4 worm cellular contexts compared by ENCODE assay signal in the genomic region with DNA sequence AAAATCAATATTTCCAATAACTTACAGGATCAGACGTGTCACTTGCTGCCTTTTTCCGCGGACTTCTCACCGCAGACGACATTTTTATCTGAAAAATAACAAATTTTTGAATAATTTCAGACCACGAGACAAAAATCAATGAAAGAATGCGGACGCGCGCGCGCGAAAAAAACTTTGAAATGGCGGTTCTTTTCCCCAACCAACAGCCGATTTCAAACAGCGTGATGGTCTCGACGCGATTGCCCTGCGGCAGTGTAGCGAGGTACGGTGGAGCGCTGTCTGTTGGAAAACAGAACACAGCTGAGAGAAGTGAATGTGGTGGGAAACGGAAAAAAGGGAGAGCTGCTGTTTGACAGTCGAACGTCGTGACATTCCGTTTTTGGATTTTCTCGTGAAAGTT.
TF ChIP-seq lines count a peak whose summit lies in the region.

Gene lin-9, minus strand, starts transcription at position 88 of the 400 bp plus-strand sequence.

TF ChIP-seq in whole organism, L2 larva, 48 proteins besides CTCF, POLR2A, EP300 and RAD21 (continued from another document):
- TF ChIP-seq elt-1 (tag; optimal IDR thresholded peaks at IDR 0.05; lab: Kevin White, UChicago) (no peak), ztf-11 (tag; optimal IDR thresholded peaks at IDR 0.05; lab: Kevin White, UChicago) (peak; percentile 25), ZK546.5 (tag; optimal IDR thresholded peaks at IDR 0.05; lab: Kevin White, UChicago) (peak; percentile 72), crh-2 (tag; optimal IDR thresholded peaks at IDR 0.05; lab: Kevin White, UChicago) (peak; percentile 97), unc-39 (tag; optimal IDR thresholded peaks at IDR 0.05; lab: Kevin White, UChicago) (no peak), egl-27 (tag; optimal IDR thresholded peaks at IDR 0.05; lab: Kevin White, UChicago) (peak; percentile 86), nhr-237 (tag; optimal IDR thresholded peaks at IDR 0.05; lab: Kevin White, UChicago) (peak; percentile 55), nhr-25 (tag; optimal IDR thresholded peaks at IDR 0.05; lab: Kevin White, UChicago) (peak; percentile 97), snpc-4 (tag; optimal IDR thresholded peaks at IDR 0.05; lab: Kevin White, UChicago) (peak; percentile 85), ceh-82 (tag; optimal IDR thresholded peaks at IDR 0.05; lab: Kevin White, UChicago) (peak; percentile 78), nhr-6 (tag; optimal IDR thresholded peaks at IDR 0.05; lab: Kevin White, UChicago) (peak; percentile 81), sma-3 (GFP tag; optimal IDR thresholded peaks at IDR 0.05; lab: Kevin White, UChicago) (peak; percentile 95), nhr-129 (tag; optimal IDR thresholded peaks at IDR 0.05; lab: Kevin White, UChicago) (peak; percentile 87), lin-13 (GFP tag; optimal IDR thresholded peaks at IDR 0.05; lab: Kevin White, UChicago) (peak; percentile 97), fos-1 (tag; optimal IDR thresholded peaks at IDR 0.05; lab: Kevin White, UChicago) (peak; percentile 90), gmeb-1 (tag; optimal IDR thresholded peaks at IDR 0.05; lab: Kevin White, UChicago) (peak; percentile 97), nhr-77 (tag; optimal IDR thresholded peaks at IDR 0.05; lab: Kevin White, UChicago) (peak; percentile 54), lin-39 (tag; optimal IDR thresholded peaks at IDR 0.05; lab: Kevin White, UChicago) (peak; percentile 26), ceh-16 (tag; optimal IDR thresholded peaks at IDR 0.05; lab: Kevin White, UChicago) (peak; percentile 73), lin-11 (tag; optimal IDR thresholded peaks at IDR 0.05; lab: Kevin White, UChicago) (peak; percentile 92), mab-5 (tag; optimal IDR thresholded peaks at IDR 0.05; lab: Kevin White, UChicago) (peak; percentile 96), mbf-1 (tag; optimal IDR thresholded peaks at IDR 0.05; lab: Kevin White, UChicago) (no peak), ztf-4 (tag; optimal IDR thresholded peaks at IDR 0.05; lab: Kevin White, UChicago) (peak; percentile 94), R02D3.7 (tag; optimal IDR thresholded peaks at IDR 0.05; lab: Kevin White, UChicago) (peak; percentile 74), nhr-11 (tag; optimal IDR thresholded peaks at IDR 0.05; lab: Kevin White, UChicago) (no peak), dmd-4 (tag; optimal IDR thresholded peaks at IDR 0.05; lab: Kevin White, UChicago) (no peak), ztf-1 (GFP tag; conservative IDR thresholded peaks at IDR 0.05; lab: Robert Waterston, UW) (no peak)

TF ChIP-seq in whole organism, L4 larva, 104 proteins besides CTCF, POLR2A, EP300 and RAD21 (continued from another document and continues in another):
- peak; percentile 76 for TF ChIP-seq ceh-32 (tag; optimal IDR thresholded peaks at IDR 0.05; lab: Kevin White, UChicago; ENCODE audit: poor library complexity)
- peak; percentile 35 for TF ChIP-seq ceh-28 (tag; optimal IDR thresholded peaks at IDR 0.05; lab: Kevin White, UChicago)
- peak; percentile 95 for TF ChIP-seq ceh-20 (GFP tag; IDR thresholded peaks at IDR 0.05; lab: Robert Waterston, UW)
- peak; percentile 96 for TF ChIP-seq dmd-6 (GFP tag; IDR thresholded peaks at IDR 0.05; lab: Robert Waterston, UW)
- TF ChIP-seq nhr-41 (GFP tag; IDR thresholded peaks at IDR 0.05; lab: Robert Waterston, UW): no peak
- TF ChIP-seq rbr-2 (tag; optimal IDR thresholded peaks at IDR 0.05; lab: Kevin White, UChicago): peak; percentile 94
- TF ChIP-seq daf-8 (GFP tag; IDR thresholded peaks at IDR 0.05; lab: Robert Waterston, UW): no peak
- no peak for TF ChIP-seq fos-1 (tag; optimal IDR thresholded peaks at IDR 0.05; lab: Kevin White, UChicago)
- peak; percentile 71 for TF ChIP-seq nhr-25 (tag; optimal IDR thresholded peaks at IDR 0.05; lab: Kevin White, UChicago; ENCODE audit: borderline replicate concordance, insufficient read depth)
- TF ChIP-seq nhr-28 (tag; optimal IDR thresholded peaks at IDR 0.05; lab: Kevin White, UChicago): peak; percentile 83
- TF ChIP-seq lim-7 (GFP tag; IDR thresholded peaks at IDR 0.05; lab: Robert Waterston, UW): no peak
- TF ChIP-seq php-3 (GFP tag; IDR thresholded peaks at IDR 0.05; lab: Robert Waterston, UW): peak; percentile 86; the same call in 1 of the 2 replicates
- TF ChIP-seq mep-1 (tag; optimal IDR thresholded peaks at IDR 0.05; lab: Kevin White, UChicago): peak; percentile 97
- TF ChIP-seq nhr-6 (tag; optimal IDR thresholded peaks at IDR 0.05; lab: Kevin White, UChicago): peak; percentile 94
- TF ChIP-seq lin-15B (tag; optimal IDR thresholded peaks at IDR 0.05; lab: Kevin White, UChicago): peak; percentile 83
- peak; percentile 2 for TF ChIP-seq Y5F2A.4 (GFP tag; optimal IDR thresholded peaks at IDR 0.05; lab: Kevin White, UChicago)
- peak; percentile 90 for TF ChIP-seq dmd-9 (GFP tag; IDR thresholded peaks at IDR 0.05; lab: Robert Waterston, UW)
- TF ChIP-seq egl-27 (tag; optimal IDR thresholded peaks at IDR 0.05; lab: Kevin White, UChicago): no peak
- TF ChIP-seq unc-130 (GFP tag; optimal IDR thresholded peaks at IDR 0.05; lab: Kevin White, UChicago): peak; percentile 81
- peak; percentile 99 for TF ChIP-seq dve-1 (tag; optimal IDR thresholded peaks at IDR 0.05; lab: Kevin White, UChicago; ENCODE audit: insufficient read depth)
- peak; percentile 67 for TF ChIP-seq zfp-2 (tag; optimal IDR thresholded peaks at IDR 0.05; lab: Kevin White, UChicago)
- TF ChIP-seq daf-19 (GFP tag; conservative IDR thresholded peaks at IDR 0.05; lab: Robert Waterston, UW): no peak
- TF ChIP-seq pha-4 (GFP tag; IDR thresholded peaks at IDR 0.05; lab: Robert Waterston, UW): peak; percentile 93
- no peak for TF ChIP-seq pha-4 (tag; optimal IDR thresholded peaks at IDR 0.05; lab: Kevin White, UChicago)
- TF ChIP-seq lsy-2 (tag; optimal IDR thresholded peaks at IDR 0.05; lab: Kevin White, UChicago): peak; percentile 99 to 100
- TF ChIP-seq daf-12 (tag; optimal IDR thresholded peaks at IDR 0.05; lab: Kevin White, UChicago): no peak
- no peak for TF ChIP-seq aly-2 (tag; optimal IDR thresholded peaks at IDR 0.05; lab: Kevin White, UChicago)
- peak; percentile 89 for TF ChIP-seq mxl-3 (GFP tag; optimal IDR thresholded peaks at IDR 0.05; lab: Kevin White, UChicago)
- peak; percentile 91 for TF ChIP-seq T20F7.1 (GFP tag; optimal IDR thresholded peaks at IDR 0.05; lab: Kevin White, UChicago)
- peak; percentile 92 for TF ChIP-seq lin-38 (GFP tag; IDR thresholded peaks at IDR 0.05; lab: Robert Waterston, UW)
- TF ChIP-seq egl-43 (GFP tag; IDR thresholded peaks at IDR 0.05; lab: Robert Waterston, UW): peak; percentile 93
- peak; percentile 88 for TF ChIP-seq nhr-48 (tag; optimal IDR thresholded peaks at IDR 0.05; lab: Kevin White, UChicago)
- TF ChIP-seq ceh-62 (tag; optimal IDR thresholded peaks at IDR 0.05; lab: Kevin White, UChicago): no peak
- TF ChIP-seq nhr-111 (GFP tag; optimal IDR thresholded peaks at IDR 0.05; lab: Kevin White, UChicago): no peak

TF ChIP-seq in whole organism, late embryonic, 69 proteins besides CTCF, POLR2A, EP300 and RAD21 (continued from another document):
- TF ChIP-seq unc-86 (tag; optimal IDR thresholded peaks at IDR 0.05; lab: Kevin White, UChicago): peak; percentile 30
- TF ChIP-seq rnt-1 (tag; optimal IDR thresholded peaks at IDR 0.05; lab: Kevin White, UChicago): peak; percentile 63
- no peak for TF ChIP-seq ama-1 (optimal IDR thresholded peaks at IDR 0.05; lab: Kevin White, UChicago)
- peak; percentile 98 for TF ChIP-seq nfya-1 (tag; optimal IDR thresholded peaks at IDR 0.05; lab: Kevin White, UChicago)
- peak; percentile 80 for TF ChIP-seq ceh-31 (tag; optimal IDR thresholded peaks at IDR 0.05; lab: Kevin White, UChicago)
- no peak for TF ChIP-seq lin-11 (tag; optimal IDR thresholded peaks at IDR 0.05; lab: Kevin White, UChicago)
- no peak for TF ChIP-seq T23F11.4 (GFP tag; optimal IDR thresholded peaks at IDR 0.05; lab: Kevin White, UChicago)
- TF ChIP-seq fax-1 (tag; optimal IDR thresholded peaks at IDR 0.05; lab: Kevin White, UChicago): no peak
- TF ChIP-seq ztf-16 (tag; optimal IDR thresholded peaks at IDR 0.05; lab: Kevin White, UChicago): no peak
- no peak for TF ChIP-seq eyg-1 (tag; optimal IDR thresholded peaks at IDR 0.05; lab: Kevin White, UChicago)
- no peak for TF ChIP-seq sox-4 (tag; optimal IDR thresholded peaks at IDR 0.05; lab: Kevin White, UChicago)
- TF ChIP-seq ceh-6 (GFP tag; optimal IDR thresholded peaks at IDR 0.05; lab: Kevin White, UChicago): no peak
- peak; percentile 70 for TF ChIP-seq ceh-34 (tag; optimal IDR thresholded peaks at IDR 0.05; lab: Kevin White, UChicago)
- peak; percentile 61 for TF ChIP-seq unc-42 (tag; optimal IDR thresholded peaks at IDR 0.05; lab: Kevin White, UChicago)
- no peak for TF ChIP-seq ceh-30 (tag; optimal IDR thresholded peaks at IDR 0.05; lab: Kevin White, UChicago)
- no peak for TF ChIP-seq K02D7.2 (tag; optimal IDR thresholded peaks at IDR 0.05; lab: Kevin White, UChicago)
- peak; percentile 58 for TF ChIP-seq ceh-48 (tag; optimal IDR thresholded peaks at IDR 0.05; lab: Kevin White, UChicago)
- no peak for TF ChIP-seq Y22D7AL.16 (tag; optimal IDR thresholded peaks at IDR 0.05; lab: Kevin White, UChicago)
- TF ChIP-seq ceh-9 (tag; optimal IDR thresholded peaks at IDR 0.05; lab: Kevin White, UChicago): no peak
- no peak for TF ChIP-seq nhr-232 (tag; optimal IDR thresholded peaks at IDR 0.05; lab: Kevin White, UChicago)
- no peak for TF ChIP-seq lim-6 (tag; optimal IDR thresholded peaks at IDR 0.05; lab: Kevin White, UChicago)
- TF ChIP-seq pqm-1 (tag; optimal IDR thresholded peaks at IDR 0.05; lab: Kevin White, UChicago): peak; percentile 29
- TF ChIP-seq pha-2 (tag; optimal IDR thresholded peaks at IDR 0.05; lab: Kevin White, UChicago): no peak
- TF ChIP-seq ceh-18 (tag; optimal IDR thresholded peaks at IDR 0.05; lab: Kevin White, UChicago): peak; percentile 88
- TF ChIP-seq unc-55 (GFP tag; optimal IDR thresholded peaks at IDR 0.05; lab: Kevin White, UChicago): peak; percentile 70
- no peak for TF ChIP-seq C38D4.7 (GFP tag; optimal IDR thresholded peaks at IDR 0.05; lab: Kevin White, UChicago)
- TF ChIP-seq F13H6.1 (tag; optimal IDR thresholded peaks at IDR 0.05; lab: Kevin White, UChicago): no peak

TF ChIP-seq in whole organism, mixed stage, embryonic, 35 proteins besides CTCF, POLR2A, EP300 and RAD21 (continued from another document):
- TF ChIP-seq lin-13 (tag; optimal IDR thresholded peaks at IDR 0.05; lab: Kevin White, UChicago): peak; percentile 89
- TF ChIP-seq lsy-2 (tag; optimal IDR thresholded peaks at IDR 0.05; lab: Kevin White, UChicago): peak; percentile 99
- TF ChIP-seq nhr-76 (tag; optimal IDR thresholded peaks at IDR 0.05; lab: Kevin White, UChicago): no peak
- peak; percentile 61 for TF ChIP-seq unc-62 (GFP tag; optimal IDR thresholded peaks at IDR 0.05; lab: Kevin White, UChicago)
- TF ChIP-seq nhr-237 (tag; optimal IDR thresholded peaks at IDR 0.05; lab: Kevin White, UChicago): peak; percentile 88
- TF ChIP-seq nhr-28 (tag; optimal IDR thresholded peaks at IDR 0.05; lab: Kevin White, UChicago): no peak
- peak; percentile 60 for TF ChIP-seq ces-1 (GFP tag; optimal IDR thresholded peaks at IDR 0.05; lab: Kevin White, UChicago)
- TF ChIP-seq flh-1 (GFP tag; optimal IDR thresholded peaks at IDR 0.05; lab: Kevin White, UChicago): no peak
TF ChIP-seq in whole organism, mixed stage, embryonic: peak in this region for 19.
